Fruit fly (Drosophila melanogaster) whole organism: ENCODE data around the gene Trmt112.

ENCODE experiments used
- EcR ChIP-seq, 2 experiments: fragments of >200 bp; optimal IDR thresholded peaks; 2 replicates each; lab custom pipeline; 2017; ENCODE audit warnings: missing biosample characterization in 2 of 2, missing genetic modification characterization in 2 of 2, missing genetic modification reagents in 2 of 2
- pan ChIP-seq: fragments of >200 bp; optimal IDR thresholded peaks from 2 replicates; lab custom pipeline; 2017
- psq ChIP-seq: fragments of >200 bp; optimal IDR thresholded peaks from 2 replicates; lab custom pipeline; 2017
- usp ChIP-seq: fragments of >200 bp; optimal IDR thresholded peaks from 2 replicates; lab custom pipeline; 2017; ENCODE audit warnings: missing biosample characterization, missing genetic modification characterization, mixed read lengths

DNA sequence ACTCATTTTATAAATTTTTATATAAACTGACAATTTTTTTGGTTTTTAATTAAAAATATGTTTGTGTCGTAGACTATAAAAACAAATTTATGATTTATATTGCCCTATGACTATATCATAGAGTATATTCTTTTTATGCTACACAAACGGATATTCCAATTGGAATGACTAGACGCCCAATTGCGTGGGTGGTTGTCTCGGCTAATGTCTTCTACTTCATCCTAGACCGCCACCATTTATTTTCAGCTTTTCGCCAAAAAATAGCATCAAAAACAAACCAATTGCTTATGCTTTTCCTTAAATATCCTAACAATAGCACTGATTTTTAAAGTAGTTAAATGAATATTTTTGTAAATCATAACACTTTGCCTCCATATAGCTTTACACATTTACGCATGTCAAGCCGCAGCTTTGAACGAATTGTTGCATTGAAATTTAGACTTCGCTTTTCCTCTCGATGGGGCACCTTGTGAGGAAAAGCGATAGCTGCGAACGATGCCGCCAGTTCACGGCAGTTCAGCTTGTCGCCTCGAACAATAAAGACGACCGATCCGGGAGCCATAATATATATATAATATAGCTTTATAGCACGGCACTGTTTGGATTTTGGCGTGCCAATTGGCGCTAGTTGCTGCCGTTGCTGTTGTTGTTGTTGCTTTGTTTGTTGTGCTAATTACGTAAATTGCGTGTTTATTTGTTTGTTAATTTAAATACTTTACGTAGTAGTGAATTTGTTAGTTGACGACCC lies 14.4 kb downstream of the Trmt112 start:
- no peak for TF ChIP-seq psq
- TF ChIP-seq EcR (GFP tag; optimal IDR thresholded peaks at IDR 0.05; lab: Kevin White, UChicago) = peak in 1 of 2 experiments; percentile 52
- TF ChIP-seq pan (lab: Kevin White, UChicago) = no peak
- no peak for TF ChIP-seq usp (GFP tag; lab: Kevin White, UChicago)
